Fruit fly (Drosophila melanogaster): ENCODE results near the gene CG31559.
A peak's percentile ranks its signal among the peaks of the same experiment; 100 is the strongest.

The CG31559 gene

DNA sequence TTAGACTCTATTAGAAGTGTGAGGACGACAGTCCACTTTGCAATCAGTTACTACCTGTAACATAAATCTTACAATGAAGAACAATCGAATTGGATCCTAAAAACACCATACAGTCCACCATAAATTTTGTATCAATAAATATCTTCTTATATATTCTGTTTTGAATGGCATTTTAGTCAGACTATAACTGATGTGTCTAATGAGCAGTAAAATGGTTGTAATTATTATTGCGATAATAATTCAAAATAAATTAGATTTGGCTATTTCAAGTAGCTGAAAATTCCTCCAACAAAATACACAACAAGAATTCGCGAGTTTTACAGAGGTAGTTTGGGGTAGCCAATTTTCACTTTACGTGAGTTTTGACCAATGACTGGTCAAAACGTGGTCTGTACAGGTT is 54.7 kb downstream of the CG31559 start:
- TF ChIP-seq dmrt93B (GFP tag; optimal IDR thresholded peaks at IDR 0.05), result no peak
- TF ChIP-seq br (GFP tag; optimal IDR thresholded peaks at IDR 0.05), result no peak
- no peak for TF ChIP-seq HLH106 (tag; optimal IDR thresholded peaks at IDR 0.05)

DNA sequence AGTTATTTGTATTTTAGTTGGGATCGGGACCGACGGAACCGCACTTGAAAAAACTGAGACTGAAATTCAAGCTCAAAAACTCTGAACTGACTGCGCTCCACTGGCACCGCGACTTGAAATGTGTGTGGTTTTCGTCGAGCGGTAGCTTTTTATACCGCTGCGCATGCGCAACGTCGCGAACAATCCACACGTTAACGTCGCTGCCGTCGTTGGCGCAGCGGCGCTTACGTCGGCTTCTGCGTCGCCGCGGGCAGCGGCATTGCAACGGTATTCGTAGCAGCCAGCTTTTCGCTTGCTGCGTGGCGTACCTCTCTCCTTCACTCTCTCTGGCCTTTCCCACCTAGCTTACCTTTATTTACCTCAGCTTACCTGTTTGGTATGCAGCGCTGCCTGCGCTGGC is 56.3 kb downstream of the CG31559 start, which contains the start of gene Gasp:
Gene Gasp, minus strand, starts transcription at position 124 of the 400 bp plus-strand sequence.
- peak; percentile 17 for TF ChIP-seq Vsx2 (GFP tag; optimal IDR thresholded peaks at IDR 0.05; ENCODE audit: partially characterized antibody)
- peak in 1 of 2 experiments; percentile 28 for TF ChIP-seq dl (GFP tag; optimal IDR thresholded peaks at IDR 0.05; ENCODE audit: insufficient read depth in 1 of 2, partially characterized antibody in 2 of 2)
- no peak for TF ChIP-seq OdsH (GFP tag; optimal IDR thresholded peaks at IDR 0.05)
- peak; percentile 17 for TF ChIP-seq Dif (GFP tag; optimal IDR thresholded peaks at IDR 0.05; ENCODE audit: partially characterized antibody)

Data from whole organism, wandering third instar larva.